Worm (Caenorhabditis elegans) whole organism, midembryonic: ENCODE data around the gene F01D5.3.

Experiments used
- T22C8.4 ChIP-seq: fragments of 200-800 bp; sonication (Bioruptor generic); IDR thresholded peaks from 2 replicates; pipeline ENCODE4 v1.3.6; 2022; ENCODE audit warnings: missing genetic modification characterization, missing compliant biosample characterization
- flt-1 ChIP-seq: fragments of 200-800 bp; sonication (Bioruptor generic); IDR thresholded peaks from 2 replicates; pipeline ENCODE4 v1.3.6; 2022; ENCODE audit warnings: missing genetic modification characterization, missing compliant biosample characterization
- ref-1 ChIP-seq: fragments of 200-800 bp; sonication (Bioruptor generic); conservative IDR thresholded peaks from 2 replicates; pipeline ENCODE4 v1.3.6; 2022; ENCODE audit warnings: missing genetic modification reagents, missing genetic modification characterization, missing compliant biosample characterization
- tab-1 ChIP-seq: fragments of 200-800 bp; sonication (Bioruptor generic); IDR thresholded peaks from 2 replicates; pipeline ENCODE4 v1.3.6; 2022; ENCODE audit warnings: missing genetic modification characterization, missing compliant biosample characterization
- ztf-29 ChIP-seq: fragments of 200-800 bp; sonication (Bioruptor generic); IDR thresholded peaks from 2 replicates; pipeline ENCODE4 v1.3.6; 2022; ENCODE audit warnings: missing genetic modification reagents, missing genetic modification characterization, missing compliant biosample characterization

DNA sequence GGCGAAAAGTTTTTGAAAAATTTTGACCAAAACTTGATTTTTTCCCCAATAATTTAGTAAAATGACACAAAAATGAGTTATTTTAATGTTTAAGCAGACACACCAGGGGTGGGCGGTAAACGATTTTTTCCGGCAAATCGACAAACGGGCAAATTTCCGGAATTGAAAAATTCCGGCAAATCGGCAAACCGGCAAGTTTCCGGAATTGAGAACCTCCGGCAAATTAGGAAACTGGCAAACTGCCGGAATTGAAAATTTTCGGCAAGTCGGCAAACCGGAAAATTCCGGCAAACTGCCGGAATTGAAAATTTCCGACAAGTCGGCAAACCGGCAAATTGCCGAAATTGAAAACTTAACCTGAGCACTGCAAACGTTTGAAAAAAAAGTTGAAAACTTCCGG is 32.8 kb upstream of the F01D5.3 start:
- no peak for TF ChIP-seq flt-1 (GFP tag; lab: Robert Waterston, UW)
- no peak for TF ChIP-seq ref-1 (GFP tag; lab: Robert Waterston, UW)
- TF ChIP-seq tab-1 = no peak
- no peak for TF ChIP-seq T22C8.4 (GFP tag; lab: Robert Waterston, UW)
- no peak for TF ChIP-seq ztf-29
